Fruit fly (Drosophila melanogaster): Measurements from ENCODE around the gene rpk.

Gene rpk

dm6 chr3R:4664947-4665346 lies 19.2 kb downstream of the rpk start (continued):
- peak; percentile 95 for TF ChIP-seq dsf (GFP tag; optimal IDR thresholded peaks at IDR 0.05; ENCODE audit: borderline replicate concordance)
- no peak for TF ChIP-seq Hr78 (GFP tag; optimal IDR thresholded peaks at IDR 0.05)
- TF ChIP-seq foxo (GFP tag; optimal IDR thresholded peaks at IDR 0.05), result peak; percentile 83 to 95
- no peak for TF ChIP-seq pan (optimal IDR thresholded peaks at IDR 0.05)
- TF ChIP-seq woc (GFP tag; optimal IDR thresholded peaks at IDR 0.05), result peak; percentile 76
- peak; percentile 96 for TF ChIP-seq brk (GFP tag; optimal IDR thresholded peaks at IDR 0.05)
- no peak for TF ChIP-seq Myc (optimal IDR thresholded peaks at IDR 0.05)
- peak; percentile 57 for TF ChIP-seq Rel (GFP tag; optimal IDR thresholded peaks at IDR 0.05)
- TF ChIP-seq Rel (tag; optimal IDR thresholded peaks at IDR 0.05), result peak; percentile 69
- TF ChIP-seq tai (GFP tag; optimal IDR thresholded peaks at IDR 0.05), result peak; percentile 98

- no peak for TF ChIP-seq Hr83 (GFP tag; optimal IDR thresholded peaks at IDR 0.05; ENCODE audit: poor library complexity, severe bottlenecking)
These were observed 20.4 kb downstream of the rpk start for dm6 chr3R:4666014-4666652.

- TF ChIP-seq Hnf4 (GFP tag; optimal IDR thresholded peaks at IDR 0.05), result peak; percentile 35
- no peak for TF ChIP-seq sv (GFP tag; optimal IDR thresholded peaks at IDR 0.05)
- peak; percentile 38 for TF ChIP-seq OdsH (GFP tag; optimal IDR thresholded peaks at IDR 0.05)
- peak; percentile 60 for TF ChIP-seq ey (GFP tag; optimal IDR thresholded peaks at IDR 0.05)
- no peak for TF ChIP-seq usp (GFP tag; optimal IDR thresholded peaks at IDR 0.05)
- TF ChIP-seq CG32264 (GFP tag; optimal IDR thresholded peaks at IDR 0.05), result no peak
- TF ChIP-seq Vsx2 (GFP tag; optimal IDR thresholded peaks at IDR 0.05; ENCODE audit: partially characterized antibody), result no peak
- peak; percentile 42 for TF ChIP-seq dmrt93B (GFP tag; optimal IDR thresholded peaks at IDR 0.05)
- peak; percentile 68 for TF ChIP-seq Sp1 (GFP tag; optimal IDR thresholded peaks at IDR 0.05)
- TF ChIP-seq brk (GFP tag; optimal IDR thresholded peaks at IDR 0.05), result no peak
- peak; percentile 43 for TF ChIP-seq fru (GFP tag; optimal IDR thresholded peaks at IDR 0.05)
- TF ChIP-seq CrebA (GFP tag; optimal IDR thresholded peaks at IDR 0.05; ENCODE audit: borderline replicate concordance), result no peak
- TF ChIP-seq GATAd (GFP tag; optimal IDR thresholded peaks at IDR 0.05), result no peak
- no peak for TF ChIP-seq Rel (GFP tag; optimal IDR thresholded peaks at IDR 0.05)
- no peak for TF ChIP-seq Rel (tag; optimal IDR thresholded peaks at IDR 0.05)
- peak; percentile 38 for TF ChIP-seq br (GFP tag; optimal IDR thresholded peaks at IDR 0.05)
- TF ChIP-seq Dif (GFP tag; optimal IDR thresholded peaks at IDR 0.05; ENCODE audit: partially characterized antibody), result no peak
- no peak for TF ChIP-seq Mio (GFP tag; optimal IDR thresholded peaks at IDR 0.05)
- TF ChIP-seq Dfd (GFP tag; optimal IDR thresholded peaks at IDR 0.05), result no peak
- no peak for TF ChIP-seq N (GFP tag; optimal IDR thresholded peaks at IDR 0.05)
- TF ChIP-seq CG9705 (GFP tag; optimal IDR thresholded peaks at IDR 0.05), result peak; percentile 15
- TF ChIP-seq dsf (GFP tag; optimal IDR thresholded peaks at IDR 0.05; ENCODE audit: borderline replicate concordance), result no peak
- peak; percentile 47 for TF ChIP-seq h (GFP tag; optimal IDR thresholded peaks at IDR 0.05)
- TF ChIP-seq lola (GFP tag; optimal IDR thresholded peaks at IDR 0.05), result no peak
- TF ChIP-seq Hr78 (GFP tag; optimal IDR thresholded peaks at IDR 0.05), result no peak
- no peak for TF ChIP-seq Abd-B (GFP tag; optimal IDR thresholded peaks at IDR 0.05)
- TF ChIP-seq dl (GFP tag; optimal IDR thresholded peaks at IDR 0.05; ENCODE audit: insufficient read depth in 1 of 2, partially characterized antibody in 2 of 2), result peak in 1 of 2 experiments; percentile 24
- no peak for TF ChIP-seq Jra (GFP tag; optimal IDR thresholded peaks at IDR 0.05)
- peak; percentile 62 for TF ChIP-seq woc (GFP tag; optimal IDR thresholded peaks at IDR 0.05)
- TF ChIP-seq sage (GFP tag; optimal IDR thresholded peaks at IDR 0.05), result peak; percentile 0
- TF ChIP-seq psq (GFP tag; optimal IDR thresholded peaks at IDR 0.05), result peak; percentile 60
- no peak for TF ChIP-seq jim (GFP tag; optimal IDR thresholded peaks at IDR 0.05)
- TF ChIP-seq foxo (GFP tag; optimal IDR thresholded peaks at IDR 0.05), result peak in 1 of 2 experiments; percentile 53
- TF ChIP-seq pan (optimal IDR thresholded peaks at IDR 0.05), result no peak
- peak; percentile 63 for TF ChIP-seq HLH106 (tag; optimal IDR thresholded peaks at IDR 0.05)
- TF ChIP-seq tai (GFP tag; optimal IDR thresholded peaks at IDR 0.05), result peak; percentile 56
- no peak for TF ChIP-seq Myc (optimal IDR thresholded peaks at IDR 0.05)
- peak; percentile 33 for TF ChIP-seq rgr (GFP tag; optimal IDR thresholded peaks at IDR 0.05)
- no peak for TF ChIP-seq Hr83 (GFP tag; optimal IDR thresholded peaks at IDR 0.05; ENCODE audit: poor library complexity, severe bottlenecking)
These were observed 21.8 kb downstream of the rpk start for dm6 chr3R:4667399-4668201.

All from whole organism, wandering third instar larva.